Worm (Caenorhabditis elegans) whole organism, L3 larva: ENCODE results near the gene R05D3.8.

ENCODE experiments used
- R02D3.7 ChIP-seq: fragments of 150-350 bp; optimal IDR thresholded peaks from 2 replicates; lab custom pipeline; 2014; ENCODE audit warnings: missing biosample characterization, missing genetic modification characterization
- ZK546.5 ChIP-seq: sonication (generic microtip); optimal IDR thresholded peaks from 2 replicates; lab custom pipeline; 2017; ENCODE audit warnings: missing biosample characterization, missing genetic modification characterization
- aly-2 ChIP-seq: fragments of 150-350 bp; optimal IDR thresholded peaks from 2 replicates; lab custom pipeline; 2014; ENCODE audit warnings: missing biosample characterization, missing genetic modification characterization
- ama-1 ChIP-seq: fragments of 150-350 bp; optimal IDR thresholded peaks from 2 replicates; lab custom pipeline; 2018
- ceh-28 ChIP-seq: fragments of 150-350 bp; optimal IDR thresholded peaks from 2 replicates; lab custom pipeline; 2014; ENCODE audit warnings: missing biosample characterization, missing genetic modification reagents, missing genetic modification characterization
- ceh-9 ChIP-seq: sonication (generic microtip); optimal IDR thresholded peaks from 2 replicates; lab custom pipeline; 2018; ENCODE audit warnings: missing biosample characterization, missing genetic modification characterization
- daf-12 ChIP-seq: fragments of 150-350 bp; optimal IDR thresholded peaks from 2 replicates; lab custom pipeline; 2014; ENCODE audit warnings: missing biosample characterization, missing genetic modification reagents, missing genetic modification characterization
- egl-27 ChIP-seq: sonication (generic microtip); optimal IDR thresholded peaks from 4 replicates; lab custom pipeline; 2017; ENCODE audit warnings: missing biosample characterization, missing genetic modification reagents, missing genetic modification characterization
- egl-5 ChIP-seq: fragments of 150-350 bp; optimal IDR thresholded peaks from 2 replicates; lab custom pipeline; 2017; ENCODE audit warnings: missing biosample characterization, missing genetic modification reagents, missing genetic modification characterization, inconsistent platforms
- elt-1 ChIP-seq: fragments of 150-350 bp; optimal IDR thresholded peaks from 2 replicates; lab custom pipeline; 2014; ENCODE audit warnings: missing biosample characterization, missing genetic modification characterization
- elt-2 ChIP-seq: sonication (generic microtip); optimal IDR thresholded peaks from 2 replicates; lab custom pipeline; 2016; ENCODE audit warnings: missing genetic modification reagents, mild to moderate bottlenecking, missing genetic modification characterization, missing compliant biosample characterization
- elt-3 ChIP-seq, 3 experiments: fragments of 150-350 bp in 1 of 3; sonication (generic microtip) in 2 of 3; optimal IDR thresholded peaks; 2 replicates in 2 of 3; 4 replicates in 1 of 3; lab custom pipeline; 2014 to 2017; ENCODE audit warnings: missing biosample characterization in 3 of 3, missing genetic modification characterization in 3 of 3
- fkh-10 ChIP-seq: sonication (generic microtip); optimal IDR thresholded peaks from 2 replicates; lab custom pipeline; 2017; ENCODE audit warnings: missing biosample characterization, missing genetic modification reagents, missing genetic modification characterization
- fkh-2 ChIP-seq: fragments of 150-350 bp; optimal IDR thresholded peaks from 2 replicates; lab custom pipeline; 2014; ENCODE audit warnings: missing biosample characterization, missing genetic modification reagents, missing genetic modification characterization
- fos-1 ChIP-seq: fragments of 150-350 bp; optimal IDR thresholded peaks from 2 replicates; lab custom pipeline; 2014; ENCODE audit warnings: missing biosample characterization, missing genetic modification characterization
- hmg-11 ChIP-seq: sonication (generic microtip); optimal IDR thresholded peaks from 2 replicates; lab custom pipeline; 2016; ENCODE audit warnings: missing genetic modification characterization, missing compliant biosample characterization
- jun-1 ChIP-seq: fragments of 150-350 bp; optimal IDR thresholded peaks from 2 replicates; lab custom pipeline; 2014; ENCODE audit warnings: missing biosample characterization, missing genetic modification reagents, missing genetic modification characterization
- lin-15B ChIP-seq: fragments of 150-350 bp; optimal IDR thresholded peaks from 2 replicates; lab custom pipeline; 2014; ENCODE audit warnings: missing biosample characterization, missing genetic modification characterization
- lin-39 ChIP-seq: fragments of 150-350 bp; optimal IDR thresholded peaks from 2 replicates; lab custom pipeline; 2018; ENCODE audit warnings: missing biosample characterization, missing genetic modification reagents, missing genetic modification characterization
- lsy-12 ChIP-seq: sonication (generic microtip); optimal IDR thresholded peaks from 2 replicates; lab custom pipeline; 2016; ENCODE audit warnings: mild to moderate bottlenecking, missing genetic modification characterization, missing compliant biosample characterization
- mml-1 ChIP-seq: fragments of 150-350 bp; sonication (generic microtip); optimal IDR thresholded peaks from 3 replicates; lab custom pipeline; 2014; ENCODE audit warnings: missing biosample characterization, missing genetic modification characterization
- nfya-1 ChIP-seq: sonication (generic microtip); optimal IDR thresholded peaks from 2 replicates; lab custom pipeline; 2017; ENCODE audit warnings: missing genetic modification characterization, mild to moderate bottlenecking, missing compliant biosample characterization, antibody characterized with exemption, moderate library complexity; ENCODE audit not compliant: insufficient read depth
- nhr-12 ChIP-seq: fragments of 150-350 bp; optimal IDR thresholded peaks from 2 replicates; lab custom pipeline; 2014; ENCODE audit warnings: missing biosample characterization, missing genetic modification characterization
- nhr-23 ChIP-seq: fragments of 150-350 bp; optimal IDR thresholded peaks from 2 replicates; lab custom pipeline; 2014; ENCODE audit warnings: missing biosample characterization, missing genetic modification reagents, missing genetic modification characterization
- nhr-25 ChIP-seq: sonication (generic microtip); optimal IDR thresholded peaks from 2 replicates; lab custom pipeline; 2017; ENCODE audit warnings: missing biosample characterization, missing genetic modification characterization
- nhr-28 ChIP-seq: fragments of 150-350 bp; optimal IDR thresholded peaks from 2 replicates; lab custom pipeline; 2014; ENCODE audit warnings: missing biosample characterization, missing genetic modification characterization
- nhr-76 ChIP-seq: fragments of 150-350 bp; sonication (generic microtip); optimal IDR thresholded peaks from 5 replicates; lab custom pipeline; 2014; ENCODE audit warnings: missing biosample characterization, missing genetic modification characterization
- nhr-77 ChIP-seq: fragments of 150-350 bp; optimal IDR thresholded peaks from 2 replicates; lab custom pipeline; 2014; ENCODE audit warnings: missing biosample characterization, missing genetic modification characterization
- pha-4 ChIP-seq: fragments of 150-350 bp; optimal IDR thresholded peaks from 2 replicates; lab custom pipeline; 2014; ENCODE audit warnings: missing biosample characterization, missing genetic modification reagents, missing genetic modification characterization
- pqm-1 ChIP-seq: fragments of 150-350 bp; optimal IDR thresholded peaks from 2 replicates; lab custom pipeline; 2017; ENCODE audit warnings: missing biosample characterization, missing genetic modification characterization, inconsistent platforms
- sea-2 ChIP-seq: fragments of 150-350 bp; sonication (generic microtip); optimal IDR thresholded peaks from 4 replicates; lab custom pipeline; 2014; ENCODE audit warnings: missing biosample characterization, missing genetic modification reagents, missing genetic modification characterization
- skn-1 ChIP-seq: fragments of 150-350 bp; optimal IDR thresholded peaks from 2 replicates; lab custom pipeline; 2014; ENCODE audit warnings: missing biosample characterization, missing genetic modification characterization
- snpc-4 ChIP-seq: fragments of 150-350 bp; optimal IDR thresholded peaks from 2 replicates; lab custom pipeline; 2014; ENCODE audit warnings: missing biosample characterization, missing genetic modification characterization
- tbx-2 ChIP-seq: sonication (generic microtip); optimal IDR thresholded peaks from 2 replicates; lab custom pipeline; 2016; ENCODE audit warnings: mild to moderate bottlenecking, missing genetic modification characterization, missing compliant biosample characterization
- unc-39 ChIP-seq: sonication (generic microtip); optimal IDR thresholded peaks from 4 replicates; lab custom pipeline; 2017; ENCODE audit warnings: missing biosample characterization, missing genetic modification characterization
- unc-62 ChIP-seq: fragments of 150-350 bp; sonication (generic microtip); optimal IDR thresholded peaks from 4 replicates; lab custom pipeline; 2014; ENCODE audit warnings: missing biosample characterization, missing genetic modification reagents, missing genetic modification characterization
- zag-1 ChIP-seq: fragments of 150-350 bp; optimal IDR thresholded peaks from 2 replicates; lab custom pipeline; 2014; ENCODE audit warnings: missing biosample characterization, missing genetic modification characterization
- ztf-11 ChIP-seq: fragments of 150-350 bp; optimal IDR thresholded peaks from 2 replicates; lab custom pipeline; 2014; ENCODE audit warnings: missing biosample characterization, missing genetic modification characterization
- ztf-4 ChIP-seq: fragments of 150-350 bp; optimal IDR thresholded peaks from 2 replicates; lab custom pipeline; 2014; ENCODE audit warnings: missing biosample characterization, missing genetic modification characterization

R05D3.8 gene

DNA sequence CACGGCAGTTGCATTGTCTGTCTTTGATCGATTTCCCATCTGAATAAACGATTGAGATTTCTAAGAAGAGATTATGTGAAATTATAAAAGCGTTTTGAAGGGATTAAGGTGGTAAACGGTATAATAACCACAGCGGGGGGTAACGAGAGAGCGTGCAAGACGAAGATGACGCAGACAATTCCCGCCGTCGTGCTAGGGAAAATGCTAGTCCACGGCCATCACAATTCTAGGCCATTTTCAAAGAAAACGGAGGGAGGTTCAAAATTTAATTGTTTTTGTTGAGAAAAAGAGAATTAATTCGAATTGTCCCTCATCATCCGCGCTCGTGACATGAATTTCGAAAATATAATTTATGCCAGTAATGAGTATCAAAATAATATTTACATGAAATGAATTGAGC lies 39.0 kb downstream of the R05D3.8 start, which contains the start of gene F10E9.11 (continued):
- no peak for TF ChIP-seq nhr-77 (tag; lab: Kevin White, UChicago)
- TF ChIP-seq pha-4 (tag; lab: Kevin White, UChicago), result peak; percentile 84
- peak; percentile 26 for TF ChIP-seq ceh-28 (tag; lab: Kevin White, UChicago)
- TF ChIP-seq mml-1 (tag; lab: Kevin White, UChicago), result no peak
- peak; percentile 50 for TF ChIP-seq lsy-12

- TF ChIP-seq elt-1 (tag; lab: Kevin White, UChicago) (no peak), unc-39 (tag; lab: Kevin White, UChicago) (no peak), zag-1 (tag; lab: Kevin White, UChicago) (no peak), pqm-1 (tag; lab: Kevin White, UChicago) (no peak)
These were observed 39.6 kb downstream of the R05D3.8 start, which contains the start of gene sas-4 for ce11 chrIII:8318488-8318887. Gene sas-4 (minus strand): TSS chrIII:8318588.

DNA sequence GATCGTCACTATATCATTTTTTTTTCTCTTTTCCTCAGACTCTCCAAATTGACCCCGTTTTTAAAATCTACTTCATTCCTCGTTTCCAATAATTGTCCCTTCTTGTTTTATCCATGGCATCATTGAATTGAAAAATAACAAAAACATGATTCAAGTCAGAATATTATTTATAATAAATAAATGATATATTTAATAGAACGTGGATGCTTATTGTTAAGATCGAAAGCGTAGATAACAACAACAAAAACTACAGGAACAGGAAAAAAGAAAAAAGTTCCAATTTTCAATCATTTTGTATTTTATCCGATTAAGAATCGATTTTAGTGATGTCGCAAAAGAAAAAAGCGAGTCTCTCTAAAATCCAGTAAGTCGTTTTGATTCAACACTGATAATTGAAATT lies 45.7 kb downstream of the R05D3.8 start, which contains the start of gene F10E9.2:
TSS of gene F10E9.2 (plus strand) at position 301 of the 400 bp plus-strand sequence.
- TF ChIP-seq elt-3 (tag; optimal IDR thresholded peaks at IDR 0.05; lab: Kevin White, UChicago), result no peak

- TF ChIP-seq fos-1 (tag; lab: Kevin White, UChicago) (no peak), pqm-1 (tag; lab: Kevin White, UChicago) (peak; percentile 14), hmg-11 (tag; lab: Kevin White, UChicago) (peak; percentile 28), nhr-76 (tag; lab: Kevin White, UChicago) (no peak), lin-39 (tag; lab: Kevin White, UChicago) (no peak), nhr-23 (tag; lab: Kevin White, UChicago) (peak; percentile 11), nfya-1 (peak; percentile 94), jun-1 (no peak), lin-15B (tag; lab: Kevin White, UChicago) (peak; percentile 51), pha-4 (tag; lab: Kevin White, UChicago) (peak; percentile 62)
These were observed 47.7 kb downstream of the R05D3.8 start, which contains the start of gene F10E9.3 for ce11 chrIII:8310239-8311057. Gene F10E9.3 (plus strand): TSS chrIII:8311007.

- TF ChIP-seq egl-27 (tag; lab: Kevin White, UChicago) (no peak), mml-1 (tag; lab: Kevin White, UChicago) (no peak), sea-2 (GFP tag; lab: Kevin White, UChicago) (no peak), ceh-9 (tag; lab: Kevin White, UChicago) (no peak), fos-1 (tag; lab: Kevin White, UChicago) (no peak), nhr-28 (tag; lab: Kevin White, UChicago) (no peak), daf-12 (tag; lab: Kevin White, UChicago) (no peak), lsy-12 (no peak), R02D3.7 (no peak), egl-5 (tag; lab: Kevin White, UChicago) (no peak), tbx-2 (tag; lab: Kevin White, UChicago) (no peak), unc-62 (GFP tag; lab: Kevin White, UChicago) (no peak), ceh-28 (tag; lab: Kevin White, UChicago) (no peak), ZK546.5 (tag; lab: Kevin White, UChicago) (no peak), aly-2 (tag; lab: Kevin White, UChicago) (no peak), hmg-11 (tag; lab: Kevin White, UChicago) (no peak), jun-1 (no peak), ama-1 (lab: Kevin White, UChicago) (no peak)
These were observed 49.9 kb downstream of the R05D3.8 start, which contains the start of gene F10E9.4 for ce11 chrIII:8308238-8308637. Gene F10E9.4 (plus strand): TSS chrIII:8308538.

DNA sequence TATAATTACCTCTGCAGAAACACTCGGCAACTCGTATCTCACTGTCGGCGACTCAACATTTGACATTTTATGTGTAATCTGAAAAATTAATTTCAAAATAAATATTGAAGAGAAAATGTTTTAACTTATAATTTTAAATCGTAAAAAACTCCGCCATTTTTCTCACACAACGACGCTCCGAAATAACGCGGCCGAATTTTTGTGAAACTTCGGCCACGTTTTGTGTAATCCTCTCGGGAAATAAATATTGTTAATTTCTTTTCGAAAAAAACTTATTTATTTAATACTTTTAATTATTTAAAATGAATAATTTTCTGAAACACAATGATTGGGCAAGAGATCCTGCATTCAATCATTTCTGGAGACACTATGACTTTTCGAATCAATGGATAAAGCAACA lies 50.8 kb downstream of the R05D3.8 start, which contains the start of the genes F10E9.7 and F10E9.5:
TSS of gene F10E9.7 (minus strand) at position 86 of the 400 bp plus-strand sequence.
TSS of gene F10E9.5 (plus strand) at position 237 of the 400 bp plus-strand sequence.
- TF ChIP-seq nhr-25 (tag; lab: Kevin White, UChicago) (peak; percentile 57), pqm-1 (tag; lab: Kevin White, UChicago) (peak; percentile 27), lsy-12 (peak; percentile 89), nhr-23 (tag; lab: Kevin White, UChicago) (peak; percentile 96), ama-1 (lab: Kevin White, UChicago) (no peak), skn-1 (tag; lab: Kevin White, UChicago) (peak; percentile 58), lin-15B (tag; lab: Kevin White, UChicago) (peak; percentile 97), nhr-12 (tag; lab: Kevin White, UChicago) (no peak), daf-12 (tag; lab: Kevin White, UChicago) (no peak), ztf-4 (tag; lab: Kevin White, UChicago) (no peak), fkh-10 (GFP tag; lab: Kevin White, UChicago) (peak; percentile 30), hmg-11 (tag; lab: Kevin White, UChicago) (peak; percentile 71), R02D3.7 (peak; percentile 55), nhr-77 (tag; lab: Kevin White, UChicago) (no peak), tbx-2 (tag; lab: Kevin White, UChicago) (peak; percentile 56), snpc-4 (tag; lab: Kevin White, UChicago) (peak; percentile 86), ceh-9 (tag; lab: Kevin White, UChicago) (no peak), elt-2 (tag; lab: Kevin White, UChicago) (peak; percentile 53), ztf-11 (tag; lab: Kevin White, UChicago) (no peak), pha-4 (tag; lab: Kevin White, UChicago) (peak; percentile 96), mml-1 (tag; lab: Kevin White, UChicago) (no peak), nhr-76 (tag; lab: Kevin White, UChicago) (no peak), fkh-2 (tag; lab: Kevin White, UChicago) (no peak)
